Worm (Caenorhabditis elegans) whole organism, L4/young adult: ENCODE measurements around the gene gpx-5.

Experiments
- W03F9.2 ChIP-seq: fragments of 150-350 bp; optimal IDR thresholded peaks from 2 replicates; lab custom pipeline; 2014; ENCODE audit warnings: missing biosample characterization, missing genetic modification characterization
- him-1 ChIP-seq: sonication (generic microtip); optimal IDR thresholded peaks from 2 replicates; lab custom pipeline; 2016; ENCODE audit warnings: missing genotype, missing genetic modification reagents, missing genetic modification characterization, missing compliant biosample characterization

DNA sequence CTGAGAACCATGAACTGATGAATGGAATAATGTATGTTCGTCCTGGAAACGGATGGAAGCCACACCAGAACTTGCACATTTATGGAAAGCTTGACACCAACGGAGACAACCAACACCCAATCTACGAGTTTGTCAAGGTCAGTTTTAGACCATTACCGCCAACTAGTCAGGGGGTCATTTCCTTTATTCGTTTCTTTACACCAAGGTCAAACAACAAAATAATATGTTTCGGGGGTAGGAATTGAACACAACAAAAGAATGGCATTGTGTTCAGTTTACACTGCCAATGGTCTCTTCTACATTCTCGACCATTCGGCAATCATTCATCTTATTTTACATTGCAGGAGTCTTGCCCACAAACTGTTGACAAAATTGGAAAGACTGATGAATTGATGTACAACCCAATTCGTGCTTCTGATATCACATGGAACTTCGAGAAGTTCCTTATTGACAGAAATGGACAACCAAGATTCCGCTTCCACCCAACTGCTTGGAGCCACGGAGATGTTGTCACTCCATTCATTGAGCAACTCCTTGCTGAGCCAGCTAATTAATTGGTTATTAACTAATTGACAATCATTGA lies 1.2 kb downstream of the gpx-5 start:
- TF ChIP-seq him-1 (tag; lab: Kevin White, UChicago): no peak
- no peak for TF ChIP-seq W03F9.2 (tag; lab: Kevin White, UChicago)
